Worm (Caenorhabditis elegans): Measurements from ENCODE around the gene mrck-1.

- TF ChIP-seq lin-35 (GFP tag; optimal IDR thresholded peaks at IDR 0.05) (no peak), pha-4 (tag; optimal IDR thresholded peaks at IDR 0.05) (no peak), ztf-22 (GFP tag; optimal IDR thresholded peaks at IDR 0.05) (no peak), Y53F4B.3 (GFP tag; IDR thresholded peaks at IDR 0.05) (no peak), him-1 (tag; optimal IDR thresholded peaks at IDR 0.05) (no peak)
Measured at ce11 chrV:6244631-6245030, 22.5 kb downstream of the mrck-1 start.
